Fruit fly (Drosophila melanogaster) whole organism, wandering third instar larva: ENCODE data around the gene Ide.

Source experiments
- Myc ChIP-seq: fragments of >200 bp; optimal IDR thresholded peaks from 2 replicates; lab custom pipeline; 2017
- N ChIP-seq: fragments of >200 bp; optimal IDR thresholded peaks from 2 replicates; lab custom pipeline; 2018; ENCODE audit warnings: missing biosample characterization, missing external identifiers, missing genetic modification characterization
- dmrt93B ChIP-seq: fragments of 200-800 bp; sonication (Bioruptor generic); optimal IDR thresholded peaks from 2 replicates; lab custom pipeline; 2018; ENCODE audit warnings: missing biosample characterization, mild to moderate bottlenecking, missing genetic modification characterization
- ey ChIP-seq: fragments of 200-800 bp; sonication (Bioruptor generic); optimal IDR thresholded peaks from 2 replicates; lab custom pipeline; 2016; ENCODE audit warnings: missing biosample characterization, missing genetic modification characterization
- sage ChIP-seq: fragments of 200-800 bp; sonication (Bioruptor generic); optimal IDR thresholded peaks from 2 replicates; lab custom pipeline; 2016; ENCODE audit warnings: missing biosample characterization, mild to moderate bottlenecking, missing genetic modification characterization

dm6 chr3L:20398243-20399222, 22.8 kb upstream of the Ide start:
- TF ChIP-seq dmrt93B (GFP tag; lab: Kevin White, UChicago) (peak; percentile 21), Myc (lab: Kevin White, UChicago) (no peak), ey (peak; percentile 72), sage (peak; percentile 19), N (no peak)
